Fruit fly (Drosophila melanogaster) whole organism, embryonic: ENCODE measurements around the gene Twdlalpha.

Experiments
- CG17568 ChIP-seq: fragments of 200-800 bp; sonication (Bioruptor generic); optimal IDR thresholded peaks from 2 replicates; lab custom pipeline; 2018; ENCODE audit warnings: missing biosample characterization, mild to moderate bottlenecking, missing genetic modification characterization, moderate library complexity
- CG9609 ChIP-seq: fragments of 200-800 bp; sonication (Bioruptor generic); optimal IDR thresholded peaks from 3 replicates; lab custom pipeline; 2016; ENCODE audit warnings: missing biosample characterization, missing genetic modification characterization
- E2f1 ChIP-seq: fragments of 200-800 bp; sonication (Bioruptor generic); IDR thresholded peaks from 2 replicates; pipeline ENCODE4 v1.3.6; 2022; ENCODE audit warnings: missing biosample characterization, missing genetic modification characterization
- schlank ChIP-seq: fragments of 200-800 bp; sonication (Bioruptor generic); optimal IDR thresholded peaks from 2 replicates; lab custom pipeline; 2018; ENCODE audit warnings: missing biosample characterization, mild to moderate bottlenecking, missing genetic modification characterization
- sim ChIP-seq: fragments of 200-800 bp; sonication (Bioruptor generic); IDR thresholded peaks from 2 replicates; pipeline ENCODE4 v1.3.6; 2022; ENCODE audit warnings: missing biosample characterization, missing genetic modification characterization

- TF ChIP-seq schlank (no peak), E2f1 (GFP tag; lab: Robert Waterston, UW) (no peak), CG17568 (no peak), sim (no peak), CG9609 (GFP tag; lab: Kevin White, UChicago) (no peak)
Measured at dm6 chrX:16734647-16735046, 8.0 kb upstream of the Twdlalpha start, which contains the start of gene TwdlY.
